Worm (Caenorhabditis elegans) whole organism, dauer: ENCODE measurements around the gene F22H10.11.

ENCODE experiments used
- unc-62 ChIP-seq: sonication (generic microtip); optimal IDR thresholded peaks from 2 replicates; lab custom pipeline; 2017; ENCODE audit warnings: missing biosample characterization, missing genetic modification reagents, missing genetic modification characterization

F22H10.11 gene

DNA sequence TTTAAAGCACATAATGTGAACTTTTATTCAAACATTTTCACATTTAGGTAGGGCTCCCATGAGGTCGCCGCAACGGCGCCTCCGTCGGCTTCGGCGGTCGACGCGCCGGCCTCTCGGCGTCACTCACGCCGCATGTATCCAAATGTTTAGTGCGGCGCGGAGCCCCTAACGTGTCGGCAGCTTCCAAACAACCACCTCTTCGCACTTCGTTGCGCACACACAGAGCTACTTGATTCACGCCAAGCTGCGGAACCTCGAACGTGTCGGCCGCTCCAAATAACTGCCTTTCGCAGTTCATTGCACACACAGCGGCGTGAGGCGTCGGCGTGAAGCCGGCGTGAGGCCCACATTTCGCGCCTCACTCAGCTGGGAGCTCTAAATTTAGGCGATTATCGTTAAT is 3.2 kb upstream of the F22H10.11 start, which contains the start of gene F22H10.6:
Gene F22H10.6 (minus strand): TSS at position 292 of the 400 bp plus-strand sequence.
- TF ChIP-seq unc-62 (GFP tag; lab: Kevin White, UChicago), result no peak

- TF ChIP-seq unc-62 (GFP tag; lab: Kevin White, UChicago), result no peak
Observed at ce11 chrX:16689852-16690473, 2.1 kb upstream of the F22H10.11 start.

ce11 chrX:16687377-16687776 is 468 bp downstream of the F22H10.11 start:
- TF ChIP-seq unc-62 (GFP tag; lab: Kevin White, UChicago), result no peak

DNA sequence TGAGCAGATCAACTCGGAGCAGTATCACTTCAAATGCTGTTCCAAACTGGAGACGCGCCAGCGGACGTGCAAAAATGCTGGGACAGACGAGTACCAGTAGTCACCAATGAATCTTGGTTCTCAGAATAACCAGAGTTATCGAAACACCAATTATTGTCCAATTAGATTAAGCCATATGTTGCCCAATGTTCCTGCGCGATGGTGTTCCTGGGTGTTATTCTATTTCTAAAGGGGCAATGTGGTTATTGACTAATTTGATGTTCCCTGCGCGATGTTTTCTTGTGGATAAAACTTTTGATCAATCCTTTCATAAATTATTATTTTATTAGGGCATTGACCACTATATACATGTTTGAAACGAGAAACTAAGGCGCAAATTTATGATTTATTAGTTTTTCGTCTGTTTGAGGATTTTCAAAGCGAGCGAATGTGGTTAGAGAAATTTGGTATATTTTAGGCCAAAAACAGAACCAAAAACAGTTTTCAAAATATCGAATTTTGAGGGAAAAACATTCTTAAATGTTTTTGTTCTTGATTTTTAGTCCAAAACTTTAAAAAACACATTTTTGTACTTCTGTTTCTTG is 5.8 kb downstream of the F22H10.11 start:
- TF ChIP-seq unc-62 (GFP tag; lab: Kevin White, UChicago), result no peak

DNA sequence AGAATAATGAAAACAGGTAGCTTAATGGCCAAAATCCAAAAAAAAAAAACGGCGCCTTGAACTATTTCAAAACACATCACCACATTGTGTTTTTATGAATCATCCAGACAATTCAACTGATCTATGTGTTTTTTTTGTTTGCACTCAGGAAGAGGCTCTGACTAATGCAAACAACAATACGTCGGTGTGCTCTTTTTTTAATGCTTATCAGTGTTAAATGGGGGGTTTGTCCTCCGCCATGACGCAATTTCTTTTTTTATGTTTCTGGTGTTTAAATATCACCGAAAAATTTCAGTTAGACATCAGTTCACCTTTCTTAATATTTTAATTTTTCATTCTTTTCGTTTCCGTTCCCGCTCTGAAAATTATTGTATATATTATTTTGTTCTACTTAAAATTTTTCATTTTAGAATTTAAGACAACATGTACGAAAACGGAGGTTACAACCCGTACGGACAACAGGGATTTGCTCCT is 8.7 kb downstream of the F22H10.11 start, which contains the start of gene F22H10.2:
Gene F22H10.2 (plus strand): TSS at position 424 of the 474 bp plus-strand sequence.
- no peak for TF ChIP-seq unc-62 (GFP tag; lab: Kevin White, UChicago)

DNA sequence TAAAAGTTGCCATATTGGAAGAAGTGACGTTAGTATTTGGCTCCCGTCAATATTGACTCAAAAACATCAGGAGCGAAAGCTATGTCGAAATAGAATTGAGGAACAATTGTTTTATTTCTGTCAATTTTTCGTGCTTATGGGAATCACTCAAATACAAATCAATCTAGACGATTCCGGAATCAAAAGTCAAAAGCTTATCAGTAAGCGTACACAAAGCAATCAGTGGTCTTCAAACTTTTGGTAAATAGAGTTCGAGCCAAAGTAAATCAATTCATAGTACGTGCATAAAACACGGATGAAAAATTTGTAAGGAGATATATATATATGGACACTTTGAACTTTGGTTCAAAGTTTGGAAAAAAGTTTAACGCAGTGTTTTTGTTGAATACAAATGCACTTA is 9.7 kb downstream of the F22H10.11 start:
- no peak for TF ChIP-seq unc-62 (GFP tag; lab: Kevin White, UChicago)

DNA sequence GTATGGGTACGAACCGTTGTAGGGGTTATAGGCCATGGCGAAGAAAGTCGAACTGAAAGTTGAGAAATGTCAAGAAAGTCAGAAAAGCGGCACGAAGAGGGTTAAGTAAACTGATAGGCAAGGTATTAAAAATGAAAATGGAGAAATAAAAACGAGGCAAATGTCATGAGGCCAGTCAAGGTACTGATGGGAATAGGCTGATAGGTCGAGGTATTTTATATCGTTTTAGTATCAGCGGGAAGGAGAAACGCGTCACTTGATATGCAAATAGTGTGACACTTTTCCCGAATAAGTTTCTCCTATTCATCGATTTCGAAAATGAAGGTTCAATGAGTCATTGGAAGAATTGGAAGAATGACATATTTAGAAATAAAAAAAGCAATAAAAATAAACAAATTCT is 10.2 kb downstream of the F22H10.11 start, which contains the start of gene F22H10.3:
Gene F22H10.3 (minus strand): TSS at position 36 of the 400 bp plus-strand sequence.
- no peak for TF ChIP-seq unc-62 (GFP tag; lab: Kevin White, UChicago)

ce11 chrX:16675712-16676111 is 12.1 kb downstream of the F22H10.11 start:
- TF ChIP-seq unc-62 (GFP tag; lab: Kevin White, UChicago), result no peak

- TF ChIP-seq unc-62 (GFP tag; lab: Kevin White, UChicago), result no peak
Observed at ce11 chrX:16674632-16675031, 13.2 kb downstream of the F22H10.11 start, which contains the start of gene tag-343. tag-343 (minus strand) TSS chrX:16674732.

ce11 chrX:16672661-16673060 is 15.2 kb downstream of the F22H10.11 start:
- TF ChIP-seq unc-62 (GFP tag; lab: Kevin White, UChicago), result no peak

- no peak for TF ChIP-seq unc-62 (GFP tag; lab: Kevin White, UChicago)
Observed at ce11 chrX:16671234-16671633, 16.6 kb downstream of the F22H10.11 start.

ce11 chrX:16669106-16669505 is 18.7 kb downstream of the F22H10.11 start:
- TF ChIP-seq unc-62 (GFP tag; lab: Kevin White, UChicago), result no peak

DNA sequence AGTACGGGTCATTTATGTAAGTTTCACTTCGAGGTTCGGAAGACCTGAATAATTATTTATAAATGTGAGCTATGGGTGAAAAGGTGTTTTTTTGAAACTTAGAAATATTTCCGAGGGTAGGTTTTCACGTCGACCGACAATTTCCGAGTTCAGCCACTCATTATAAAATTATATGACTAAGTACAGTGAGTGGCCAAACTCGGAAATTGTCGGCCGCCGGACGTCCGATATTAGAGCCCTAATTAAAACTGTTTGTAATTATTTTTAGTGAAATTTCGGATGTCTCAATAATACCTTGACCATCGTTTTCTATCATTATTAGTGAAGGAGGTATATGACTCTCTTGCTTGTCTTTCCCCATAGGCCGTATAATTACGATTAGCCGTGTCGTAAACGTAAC is 20.3 kb downstream of the F22H10.11 start:
- no peak for TF ChIP-seq unc-62 (GFP tag; lab: Kevin White, UChicago)

DNA sequence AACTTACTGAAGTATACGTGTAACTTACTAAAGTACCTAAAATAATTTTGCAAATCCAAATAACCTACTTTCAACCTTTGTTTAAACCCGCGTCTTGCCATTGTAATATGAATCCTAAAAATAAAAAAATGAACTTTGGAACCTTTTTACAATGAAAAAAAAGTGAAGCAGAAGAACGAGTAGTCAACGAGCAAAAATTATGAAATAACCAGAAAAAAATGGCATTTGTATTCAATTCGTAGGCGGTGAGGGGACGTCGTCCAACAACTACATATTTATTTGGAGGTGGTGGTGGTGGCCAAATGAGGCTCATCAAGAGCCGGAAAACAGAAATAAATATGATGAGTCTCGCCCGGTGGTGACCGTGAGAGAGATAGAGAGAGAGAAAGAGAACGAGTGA is 25.1 kb downstream of the F22H10.11 start, which contains the start of gene F43B10.1:
Gene F43B10.1 (minus strand): TSS at position 101 of the 400 bp plus-strand sequence.
- TF ChIP-seq unc-62 (GFP tag; lab: Kevin White, UChicago), result no peak

DNA sequence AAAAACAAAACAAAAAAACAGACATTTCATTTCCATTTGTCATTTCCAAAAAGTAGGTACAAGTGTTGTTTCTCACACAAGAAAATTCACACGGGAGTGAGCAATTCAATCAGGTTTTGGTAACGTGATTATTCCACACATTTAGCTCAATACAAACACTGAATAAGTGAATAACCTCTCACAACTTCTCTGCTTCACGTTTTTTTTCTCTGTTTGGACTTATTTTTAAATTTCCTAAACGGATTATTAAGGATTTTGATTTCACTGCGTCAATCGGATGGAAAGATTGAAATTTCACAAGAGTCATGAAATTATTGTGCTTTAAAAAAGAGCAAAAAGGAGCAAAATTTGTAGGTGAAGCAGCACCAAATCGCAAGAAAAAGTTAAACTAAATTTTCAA is 27.6 kb downstream of the F22H10.11 start:
- TF ChIP-seq unc-62 (GFP tag; lab: Kevin White, UChicago), result no peak

DNA sequence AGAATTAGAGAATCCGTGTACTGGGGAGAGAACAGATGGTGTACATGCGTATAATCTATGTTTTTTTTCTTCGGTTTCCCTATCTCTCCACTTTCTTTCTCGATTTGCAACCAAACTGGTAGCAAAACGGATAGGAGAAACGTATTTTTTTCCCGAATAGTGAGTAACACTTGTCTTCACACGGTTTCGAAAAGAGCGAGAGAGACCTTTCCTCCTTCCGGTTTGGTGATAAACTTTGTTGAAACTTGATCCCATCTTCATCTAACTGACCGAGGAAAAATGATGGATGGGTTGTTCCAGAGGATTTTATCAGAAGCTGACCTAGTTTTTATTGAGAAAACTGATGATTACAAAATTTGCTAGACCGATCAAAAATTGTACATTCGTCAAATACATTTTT is 29.5 kb downstream of the F22H10.11 start:
- no peak for TF ChIP-seq unc-62 (GFP tag; lab: Kevin White, UChicago)

- no peak for TF ChIP-seq unc-62 (GFP tag; lab: Kevin White, UChicago)
Observed at ce11 chrX:16655283-16655682, 32.6 kb downstream of the F22H10.11 start.
